Fruit fly (Drosophila melanogaster): ENCODE measurements around the gene jp.

Gene jp

DNA sequence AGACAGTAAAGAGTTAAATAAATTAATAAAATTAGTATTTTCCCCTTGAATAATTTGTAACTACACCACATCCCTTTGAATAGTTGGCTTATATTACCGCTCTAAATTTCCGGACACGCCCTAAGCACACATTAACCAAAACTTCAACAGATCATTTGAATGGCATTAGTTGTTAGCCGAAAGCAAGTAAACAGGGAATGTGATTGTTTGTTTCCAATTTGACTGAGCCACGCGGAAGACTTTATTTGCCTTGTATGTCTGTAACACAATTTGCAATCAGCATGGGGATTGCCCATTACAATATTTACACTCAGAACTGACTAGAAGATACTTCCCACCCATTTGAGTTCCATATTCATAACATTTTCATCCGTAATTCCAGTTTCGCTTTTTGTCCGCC lies 56.9 kb downstream of the jp start (continued):
- TF ChIP-seq CG9797 (GFP tag; optimal IDR thresholded peaks at IDR 0.05): no peak
- no peak for TF ChIP-seq CG7963 (GFP tag; IDR thresholded peaks at IDR 0.05; ENCODE audit: partially characterized antibody)
- no peak for TF ChIP-seq Awh (GFP tag; IDR thresholded peaks at IDR 0.05)
- peak; percentile 53 for TF ChIP-seq lab (GFP tag; optimal IDR thresholded peaks at IDR 0.05)
- TF ChIP-seq org-1 (GFP tag; optimal IDR thresholded peaks at IDR 0.05): peak; percentile 11
- no peak for TF ChIP-seq CG34224 (GFP tag; IDR thresholded peaks at IDR 0.05; ENCODE audit: partially characterized antibody)
- TF ChIP-seq MESR4 (GFP tag; optimal IDR thresholded peaks at IDR 0.05): no peak
- no peak for TF ChIP-seq run (tag; optimal IDR thresholded peaks at IDR 0.05)
- peak; percentile 73 for TF ChIP-seq sens (GFP tag)
- no peak for TF ChIP-seq CG17385 (GFP tag; optimal IDR thresholded peaks at IDR 0.05)
- no peak for TF ChIP-seq CG2129 (GFP tag; IDR thresholded peaks at IDR 0.05; ENCODE audit: partially characterized antibody)
- TF ChIP-seq Fer3 (tag; optimal IDR thresholded peaks at IDR 0.05): peak; percentile 21
- TF ChIP-seq zfh1 (GFP tag; IDR thresholded peaks at IDR 0.05): 0 out of 3 replicates have a peak, but pooled peaks have one; percentile 23
- peak; percentile 2 for TF ChIP-seq gem (tag; optimal IDR thresholded peaks at IDR 0.05)
- TF ChIP-seq mld (GFP tag; IDR thresholded peaks at IDR 0.05; ENCODE audit: partially characterized antibody): no peak
- peak; percentile 54 for TF ChIP-seq CG2678 (tag; optimal IDR thresholded peaks at IDR 0.05)
- no peak for TF ChIP-seq oc (tag; optimal IDR thresholded peaks at IDR 0.05)
- TF ChIP-seq CG12659 (GFP tag; optimal IDR thresholded peaks at IDR 0.05): no peak
- no peak for TF ChIP-seq CG30431 (GFP tag; optimal IDR thresholded peaks at IDR 0.05)
- no peak for TF ChIP-seq HmgD (GFP tag; optimal IDR thresholded peaks at IDR 0.05)
- no peak for TF ChIP-seq CG11560 (tag; IDR thresholded peaks at IDR 0.05)
- peak; percentile 2 for TF ChIP-seq Vsx1 (GFP tag; optimal IDR thresholded peaks at IDR 0.05)
- no peak for TF ChIP-seq CG17186 (GFP tag; optimal IDR thresholded peaks at IDR 0.05)
- no peak for TF ChIP-seq otp (GFP tag; IDR thresholded peaks at IDR 0.05)
- TF ChIP-seq CG18764 (GFP tag; optimal IDR thresholded peaks at IDR 0.05): no peak
- peak; percentile 35 for TF ChIP-seq CG11696 (GFP tag; IDR thresholded peaks at IDR 0.05)
- TF ChIP-seq CG17328 (GFP tag; IDR thresholded peaks at IDR 0.05): no peak
- TF ChIP-seq CG32772 (GFP tag; IDR thresholded peaks at IDR 0.05): no peak
- TF ChIP-seq Ravus (GFP tag; IDR thresholded peaks at IDR 0.05): no peak
- no peak for TF ChIP-seq CG15073 (GFP tag; optimal IDR thresholded peaks at IDR 0.05)
- TF ChIP-seq CG4707 (GFP tag; optimal IDR thresholded peaks at IDR 0.05): no peak
- no peak for TF ChIP-seq corto (GFP tag; optimal IDR thresholded peaks at IDR 0.05)
- no peak for TF ChIP-seq CG16863 (GFP tag; optimal IDR thresholded peaks at IDR 0.05)
- TF ChIP-seq fd96Cb (tag; optimal IDR thresholded peaks at IDR 0.05): no peak
- no peak for TF ChIP-seq Lpt (GFP tag; optimal IDR thresholded peaks at IDR 0.05)
- no peak for TF ChIP-seq sim (GFP tag; IDR thresholded peaks at IDR 0.05)
- TF ChIP-seq lov (optimal IDR thresholded peaks at IDR 0.05): no peak
- no peak for TF ChIP-seq lov (GFP tag; IDR thresholded peaks at IDR 0.05)
- TF ChIP-seq Dek (tag; optimal IDR thresholded peaks at IDR 0.05): no peak
- peak in 1 of 2 experiments; percentile 10 for TF ChIP-seq Pdp1 (GFP tag; optimal IDR thresholded peaks at IDR 0.05)
- TF ChIP-seq Atf-2 (GFP tag; optimal IDR thresholded peaks at IDR 0.05): no peak
- no peak for TF ChIP-seq p53 (GFP tag; optimal IDR thresholded peaks at IDR 0.05)
- TF ChIP-seq Abd-B (GFP tag; optimal IDR thresholded peaks at IDR 0.05): no peak
- no peak for TF ChIP-seq Xbp1 (GFP tag; optimal IDR thresholded peaks at IDR 0.05)
- no peak for TF ChIP-seq tll (GFP tag; optimal IDR thresholded peaks at IDR 0.05)
- no peak for TF ChIP-seq dmrt99B (tag; optimal IDR thresholded peaks at IDR 0.05)
- TF ChIP-seq CG34422 (GFP tag; IDR thresholded peaks at IDR 0.05): no peak
- no peak for TF ChIP-seq slp2 (GFP tag; optimal IDR thresholded peaks at IDR 0.05)
- no peak for TF ChIP-seq fd102C (GFP tag; optimal IDR thresholded peaks at IDR 0.05)
- no peak for TF ChIP-seq CG4282 (GFP tag; optimal IDR thresholded peaks at IDR 0.05)
- TF ChIP-seq Ssrp (tag; optimal IDR thresholded peaks at IDR 0.05): no peak

All from whole organism, embryonic.